Fruit fly (Drosophila melanogaster): Measurements from ENCODE around the gene fh.
A peak's percentile ranks its signal among the peaks of the same experiment; 100 is the strongest.

The fh gene

DNA sequence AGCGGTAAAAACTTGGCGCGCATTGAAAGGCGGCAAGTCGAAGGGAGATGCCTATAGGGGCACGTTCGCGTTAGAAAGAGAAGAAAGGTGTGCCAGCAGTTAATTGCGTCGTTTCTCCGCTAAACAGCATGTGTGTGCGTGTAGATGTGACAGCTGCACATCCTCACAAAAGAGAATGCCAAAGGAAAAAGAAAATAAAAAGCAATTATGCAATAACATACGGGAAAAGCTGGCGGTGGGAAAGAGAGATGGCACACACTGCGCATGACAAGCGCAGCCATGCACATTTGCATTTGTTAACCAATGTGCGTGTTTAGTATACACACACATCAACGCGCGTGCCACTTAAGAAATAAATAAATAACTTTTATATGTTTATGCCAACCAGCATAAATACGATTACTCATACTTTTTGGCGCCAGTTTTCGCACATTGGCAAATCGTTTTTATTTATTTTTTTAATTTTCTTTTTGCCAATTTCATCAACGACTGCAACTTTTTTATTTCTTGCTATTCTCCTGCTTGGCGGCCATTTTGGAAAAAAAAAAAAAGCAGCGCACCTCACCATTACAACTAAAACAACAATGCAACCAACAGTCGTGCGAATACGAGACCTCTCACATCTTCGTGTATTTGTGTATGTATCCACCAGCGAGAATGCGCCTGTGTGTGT is 7.0 kb upstream of the fh start (continued):
- TF ChIP-seq MTF-1 (GFP tag; optimal IDR thresholded peaks at IDR 0.05; ENCODE audit: borderline replicate concordance) (no peak), CG11723 (GFP tag; optimal IDR thresholded peaks at IDR 0.05) (no peak), CG16863 (GFP tag; optimal IDR thresholded peaks at IDR 0.05) (no peak), Fer3 (tag; optimal IDR thresholded peaks at IDR 0.05) (no peak), fd3F (GFP tag; optimal IDR thresholded peaks at IDR 0.05) (no peak), B-H1 (GFP tag; IDR thresholded peaks at IDR 0.05) (no peak), Dp (GFP tag; optimal IDR thresholded peaks at IDR 0.05) (peak; percentile 34), CG32767 (GFP tag; IDR thresholded peaks at IDR 0.05) (peak; percentile 89), Vsx1 (GFP tag; optimal IDR thresholded peaks at IDR 0.05) (no peak), CG13624 (GFP tag; optimal IDR thresholded peaks at IDR 0.05) (peak; percentile 93), p53 (GFP tag; optimal IDR thresholded peaks at IDR 0.05) (peak; percentile 29), CG4360 (GFP tag; IDR thresholded peaks at IDR 0.05) (no peak), dmrt11E (tag; optimal IDR thresholded peaks at IDR 0.05) (no peak), CG15479 (GFP tag; optimal IDR thresholded peaks at IDR 0.05) (peak; percentile 46), sqz (GFP tag; optimal IDR thresholded peaks at IDR 0.05) (peak; percentile 59), row (GFP tag; IDR thresholded peaks at IDR 0.05) (no peak), CG12104 (GFP tag; optimal IDR thresholded peaks at IDR 0.05) (peak; percentile 15), D (optimal IDR thresholded peaks at IDR 0.05) (no peak), D (GFP tag; optimal IDR thresholded peaks at IDR 0.05) (peak; percentile 4), zen (tag; optimal IDR thresholded peaks at IDR 0.05) (peak; percentile 15), CG1832 (GFP tag; optimal IDR thresholded peaks at IDR 0.05) (peak; percentile 78), Nf-YC (tag; optimal IDR thresholded peaks at IDR 0.05) (peak; percentile 45), CG9437 (GFP tag; optimal IDR thresholded peaks at IDR 0.05) (no peak), run (tag; optimal IDR thresholded peaks at IDR 0.05) (no peak), fd64A (GFP tag; optimal IDR thresholded peaks at IDR 0.05) (no peak), ewg (GFP tag; optimal IDR thresholded peaks at IDR 0.05) (peak; percentile 71), chinmo (GFP tag; IDR thresholded peaks at IDR 0.05; ENCODE audit: partially characterized antibody) (peak; percentile 86; the same call in 3 of the 4 replicates), ac (GFP tag; optimal IDR thresholded peaks at IDR 0.05) (peak; percentile 23), ci (GFP tag; IDR thresholded peaks at IDR 0.05) (0 out of 3 replicates have a peak, but pooled peaks have one; percentile 21), Pdp1 (GFP tag; optimal IDR thresholded peaks at IDR 0.05) (peak in 1 of 2 experiments; percentile 96), Med (GFP tag) (peak; percentile 73), CG2199 (GFP tag; IDR thresholded peaks at IDR 0.05) (no peak), D19A (tag; optimal IDR thresholded peaks at IDR 0.05) (no peak), CG8290 (GFP tag; optimal IDR thresholded peaks at IDR 0.05) (no peak), CG8290 (tag; optimal IDR thresholded peaks at IDR 0.05) (peak in 1 of 2 experiments; percentile 33), Fer1 (GFP tag; optimal IDR thresholded peaks at IDR 0.05) (no peak), E2f1 (GFP tag; IDR thresholded peaks at IDR 0.05) (peak; percentile 31; the same call in 1 of the 2 replicates), Drgx (GFP tag; IDR thresholded peaks at IDR 0.05) (peak; percentile 31; the same call in 1 of the 2 replicates), Doc2 (GFP tag; IDR thresholded peaks at IDR 0.05) (no peak), CG34422 (GFP tag; IDR thresholded peaks at IDR 0.05) (peak; percentile 68; the same call in 2 of the 3 replicates), Deaf1 (tag; optimal IDR thresholded peaks at IDR 0.05) (peak; percentile 81), CG9609 (GFP tag; optimal IDR thresholded peaks at IDR 0.05) (no peak), CG8924 (tag; optimal IDR thresholded peaks at IDR 0.05) (peak; percentile 66), CG6175 (GFP tag; IDR thresholded peaks at IDR 0.05) (no peak), trem (tag; optimal IDR thresholded peaks at IDR 0.05) (no peak), sens (GFP tag) (peak; percentile 48), HLHmδ (GFP tag; optimal IDR thresholded peaks at IDR 0.05) (peak; percentile 26), CG8478 (optimal IDR thresholded peaks at IDR 0.05) (peak; percentile 65), CG10321 (GFP tag; IDR thresholded peaks at IDR 0.05) (peak; percentile 94)
